Fruit fly (Drosophila melanogaster): Measurements from ENCODE around the gene mex1.

mex1 gene

DNA sequence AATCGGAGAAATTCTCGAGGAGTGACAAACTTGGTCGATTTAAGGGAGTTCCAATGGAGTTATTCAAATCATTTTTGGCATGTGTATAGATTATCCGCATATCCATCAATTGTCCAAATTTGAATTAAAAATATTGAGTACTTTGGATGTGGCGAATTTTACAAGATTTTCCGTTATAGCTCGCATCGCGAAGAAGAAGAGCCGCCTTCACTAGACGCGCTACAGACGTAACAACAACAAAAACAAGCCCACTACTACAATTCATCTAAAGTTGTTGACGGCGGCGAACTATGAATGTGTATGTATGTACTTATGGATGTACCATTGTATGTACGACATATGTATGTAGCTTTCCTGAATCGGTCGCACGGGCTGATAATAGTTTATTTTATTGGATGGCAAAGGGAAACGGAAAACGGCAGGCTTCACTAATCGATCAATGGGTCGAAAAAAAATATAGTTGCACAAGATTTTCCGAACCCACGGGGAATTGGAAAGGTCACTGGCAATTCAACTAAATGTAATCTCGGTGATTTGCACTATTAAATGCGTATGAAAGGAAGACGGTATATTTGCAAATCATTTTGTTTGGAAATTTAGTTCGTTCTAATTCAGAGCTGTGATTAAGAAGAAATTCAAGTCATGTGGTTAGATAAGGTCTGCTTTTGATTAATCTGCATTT, 4.4 kb downstream of the mex1 start (continued):
- TF ChIP-seq kni (GFP tag; optimal IDR thresholded peaks at IDR 0.05) (no peak), Nf-YB (GFP tag; optimal IDR thresholded peaks at IDR 0.05) (no peak), prd (optimal IDR thresholded peaks at IDR 0.05) (no peak), prd (GFP tag; IDR thresholded peaks at IDR 0.05) (no peak), Pdp1 (GFP tag; optimal IDR thresholded peaks at IDR 0.05) (peak in 1 of 2 experiments; percentile 43), onecut (GFP tag; IDR thresholded peaks at IDR 0.05) (no peak), shn (GFP tag; optimal IDR thresholded peaks at IDR 0.05) (no peak), E2f1 (GFP tag; IDR thresholded peaks at IDR 0.05) (no peak), br (optimal IDR thresholded peaks at IDR 0.05) (no peak), chinmo (GFP tag; IDR thresholded peaks at IDR 0.05; ENCODE audit: partially characterized antibody) (peak; percentile 4; the same call in 2 of the 4 replicates), Kr (GFP tag; optimal IDR thresholded peaks at IDR 0.05) (no peak), CG13123 (GFP tag; optimal IDR thresholded peaks at IDR 0.05) (no peak), sens (GFP tag) (peak; percentile 37), CG34376 (GFP tag; optimal IDR thresholded peaks at IDR 0.05) (peak; percentile 19), Vsx1 (GFP tag; optimal IDR thresholded peaks at IDR 0.05) (peak; percentile 28), eve (GFP tag; optimal IDR thresholded peaks at IDR 0.05) (peak in 1 of 2 experiments; percentile 81), sug (tag; optimal IDR thresholded peaks at IDR 0.05) (no peak), CG10565 (GFP tag; optimal IDR thresholded peaks at IDR 0.05) (no peak), exex (tag; optimal IDR thresholded peaks at IDR 0.05) (peak; percentile 43), sisA (GFP tag; IDR thresholded peaks at IDR 0.05) (no peak), Stat92E (GFP tag; optimal IDR thresholded peaks at IDR 0.05) (no peak)

DNA sequence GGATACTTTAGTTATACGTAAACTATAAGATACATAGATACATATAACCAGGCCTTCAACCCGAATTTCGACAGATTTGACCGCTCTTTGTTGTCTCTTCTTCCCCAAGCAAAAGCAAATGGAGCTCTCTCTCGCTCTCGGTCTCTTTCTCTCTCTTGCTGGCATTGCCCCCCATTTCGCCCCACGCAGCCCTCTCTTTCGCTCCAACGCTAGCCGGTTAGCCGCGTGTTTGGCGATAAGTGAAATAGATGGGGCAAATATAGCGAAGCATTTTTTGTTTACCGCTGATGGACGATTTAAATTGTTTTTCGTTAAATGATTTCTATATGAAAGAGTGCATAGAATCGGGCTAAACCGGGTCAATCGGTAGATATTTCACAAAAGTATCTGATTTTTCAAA, 5.0 kb downstream of the mex1 start:
- TF ChIP-seq CG14965 (GFP tag; optimal IDR thresholded peaks at IDR 0.05; ENCODE audit: borderline replicate concordance), result no peak
- no peak for TF ChIP-seq toy (GFP tag; IDR thresholded peaks at IDR 0.05)
- no peak for TF ChIP-seq Ssrp (tag; optimal IDR thresholded peaks at IDR 0.05)
- TF ChIP-seq Hey (tag; optimal IDR thresholded peaks at IDR 0.05), result peak; percentile 78
- no peak for TF ChIP-seq CG18262 (tag; optimal IDR thresholded peaks at IDR 0.05)
- TF ChIP-seq zf30C (GFP tag; optimal IDR thresholded peaks at IDR 0.05), result no peak
- no peak for TF ChIP-seq CG30020 (tag; optimal IDR thresholded peaks at IDR 0.05)
- no peak for TF ChIP-seq Dref (GFP tag; IDR thresholded peaks at IDR 0.05)
- TF ChIP-seq CG4854 (GFP tag; optimal IDR thresholded peaks at IDR 0.05), result no peak
- peak; percentile 27; the same call in 1 of the 3 replicates for TF ChIP-seq ci (GFP tag; IDR thresholded peaks at IDR 0.05)
- TF ChIP-seq Ada2b (GFP tag; IDR thresholded peaks at IDR 0.05), result no peak
- TF ChIP-seq CG6854 (GFP tag; optimal IDR thresholded peaks at IDR 0.05), result no peak
- TF ChIP-seq Doc3 (GFP tag; IDR thresholded peaks at IDR 0.05; ENCODE audit: partially characterized antibody), result no peak; the same call in 2 of the 3 replicates
- TF ChIP-seq CG8281 (tag; optimal IDR thresholded peaks at IDR 0.05), result no peak
- no peak for TF ChIP-seq Chrac-16 (GFP tag; optimal IDR thresholded peaks at IDR 0.05)
- no peak for TF ChIP-seq CG5245 (GFP tag; optimal IDR thresholded peaks at IDR 0.05)
- TF ChIP-seq insv (GFP tag; optimal IDR thresholded peaks at IDR 0.05), result no peak
- no peak for TF ChIP-seq CG43689 (GFP tag; IDR thresholded peaks at IDR 0.05)
- no peak for TF ChIP-seq Meics (GFP tag; optimal IDR thresholded peaks at IDR 0.05)
- TF ChIP-seq Antp (GFP tag; optimal IDR thresholded peaks at IDR 0.05), result no peak
- peak; percentile 40; the same call in 1 of the 2 replicates for TF ChIP-seq unc-4 (GFP tag; IDR thresholded peaks at IDR 0.05; ENCODE audit: partially characterized antibody)
- TF ChIP-seq CG13775 (GFP tag; optimal IDR thresholded peaks at IDR 0.05), result no peak
- TF ChIP-seq CG42726 (GFP tag; IDR thresholded peaks at IDR 0.05; ENCODE audit: partially characterized antibody), result no peak
- no peak for TF ChIP-seq ato (GFP tag; IDR thresholded peaks at IDR 0.05; ENCODE audit: partially characterized antibody)
- TF ChIP-seq CG31224 (GFP tag; IDR thresholded peaks at IDR 0.05), result no peak
- TF ChIP-seq gsb-n (tag; optimal IDR thresholded peaks at IDR 0.05), result no peak
- no peak for TF ChIP-seq Nf-YB (GFP tag; optimal IDR thresholded peaks at IDR 0.05)
- no peak for TF ChIP-seq btn (GFP tag; optimal IDR thresholded peaks at IDR 0.05)
- TF ChIP-seq CG30431 (GFP tag; optimal IDR thresholded peaks at IDR 0.05), result no peak
- no peak for TF ChIP-seq amos (GFP tag; IDR thresholded peaks at IDR 0.05; ENCODE audit: partially characterized antibody)

Measured in whole organism, embryonic.